Worm (Caenorhabditis elegans): Measurements from ENCODE around the gene T14G8.3.

- TF ChIP-seq ama-1 (optimal IDR thresholded peaks at IDR 0.05) (no peak), K09A11.1 (tag; optimal IDR thresholded peaks at IDR 0.05; ENCODE audit: insufficient read depth) (no peak)
Observed at ce11 chrX:12826782-12827181, 34.3 kb upstream of the T14G8.3 start.
